Worm (Caenorhabditis elegans) whole organism, L1 larva: ENCODE measurements around the gene twk-45.

ENCODE experiments used
- aha-1 ChIP-seq: fragments of 150-350 bp; optimal IDR thresholded peaks from 2 replicates; lab custom pipeline; 2014; ENCODE audit warnings: missing biosample characterization, missing genetic modification characterization
- ceh-8 ChIP-seq: fragments of 200-800 bp; sonication (Bioruptor generic); optimal IDR thresholded peaks from 2 replicates; lab custom pipeline; 2018; ENCODE audit warnings: mild to moderate bottlenecking, missing genetic modification characterization, moderate library complexity, missing compliant biosample characterization
- egl-13 ChIP-seq: sonication (generic microtip); optimal IDR thresholded peaks from 2 replicates; lab custom pipeline; 2016; ENCODE audit warnings: missing genotype, missing genetic modification reagents, missing genetic modification characterization, missing compliant biosample characterization
- pag-3 ChIP-seq: sonication (generic microtip); optimal IDR thresholded peaks from 2 replicates; lab custom pipeline; 2017; ENCODE audit warnings: missing genetic modification characterization, mild to moderate bottlenecking, missing compliant biosample characterization, antibody characterized with exemption, borderline replicate concordance; ENCODE audit not compliant: insufficient read depth
- skn-1 ChIP-seq: fragments of 150-350 bp; optimal IDR thresholded peaks from 2 replicates; lab custom pipeline; 2014; ENCODE audit warnings: missing biosample characterization, missing genetic modification characterization
- tbx-2 ChIP-seq: sonication (generic microtip); optimal IDR thresholded peaks from 2 replicates; lab custom pipeline; 2016; ENCODE audit warnings: missing genetic modification characterization, missing compliant biosample characterization
- unc-130 ChIP-seq: fragments of 150-350 bp; optimal IDR thresholded peaks from 2 replicates; lab custom pipeline; 2017; ENCODE audit warnings: missing biosample characterization, missing genetic modification characterization, inconsistent platforms

DNA sequence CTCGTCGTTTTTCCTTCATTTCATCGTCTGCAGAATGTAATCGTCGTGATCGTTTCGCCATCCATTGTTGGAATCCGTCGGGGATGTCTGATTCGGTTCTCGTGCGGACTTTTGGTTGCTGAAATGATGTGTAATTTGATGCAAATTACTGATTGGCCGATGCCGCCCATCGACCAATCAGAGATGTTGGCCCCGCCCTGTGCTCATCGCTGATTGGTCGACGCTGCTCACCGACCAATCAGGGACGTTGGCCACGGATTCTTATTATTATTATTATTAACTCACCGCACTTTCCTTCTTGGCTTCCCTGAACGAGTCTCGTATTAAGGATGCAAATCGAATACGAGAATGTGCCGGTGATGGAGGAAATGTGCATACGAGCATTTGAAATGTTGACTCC, 7.6 kb downstream of the twk-45 start:
- TF ChIP-seq egl-13: no peak
- TF ChIP-seq ceh-8 (GFP tag; lab: Kevin White, UChicago): no peak
- TF ChIP-seq aha-1 (tag; lab: Kevin White, UChicago): no peak
- TF ChIP-seq pag-3: no peak
- no peak for TF ChIP-seq unc-130 (tag; lab: Kevin White, UChicago)
- TF ChIP-seq skn-1 (tag; lab: Kevin White, UChicago): no peak
- no peak for TF ChIP-seq tbx-2 (tag; lab: Kevin White, UChicago)
